Fruit fly (Drosophila melanogaster): ENCODE data around the gene Ald1.

Ald1 gene

DNA sequence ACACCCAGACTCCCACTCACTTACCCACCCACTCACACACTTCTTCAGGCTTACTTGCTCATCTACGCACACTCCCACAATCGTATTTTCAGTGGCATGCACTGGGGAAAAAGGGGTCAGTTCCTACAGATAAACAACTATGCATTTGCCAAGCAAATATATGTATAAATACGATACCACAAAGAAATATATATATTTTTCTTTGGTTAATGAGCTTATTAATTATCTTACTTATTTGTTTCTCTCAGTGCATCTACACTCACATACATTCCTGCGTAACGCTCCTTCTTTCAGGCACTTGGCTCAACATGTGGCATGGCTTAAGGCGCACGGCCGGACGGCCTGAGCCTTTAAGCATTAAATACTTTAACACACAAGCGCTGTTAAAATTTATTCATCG, 19.0 kb upstream of the Ald1 start (continued):
- TF ChIP-seq toy (GFP tag; IDR thresholded peaks at IDR 0.05) (no peak), ham (GFP tag; IDR thresholded peaks at IDR 0.05) (no peak), CG7556 (GFP tag; optimal IDR thresholded peaks at IDR 0.05) (peak; percentile 61), Atf3 (GFP tag; optimal IDR thresholded peaks at IDR 0.05) (no peak), fd96Cb (tag; optimal IDR thresholded peaks at IDR 0.05) (peak; percentile 17), CG8089 (GFP tag; optimal IDR thresholded peaks at IDR 0.05) (no peak), CG13287 (GFP tag; IDR thresholded peaks at IDR 0.05; ENCODE audit: partially characterized antibody) (no peak), Dref (GFP tag; IDR thresholded peaks at IDR 0.05) (no peak), lilli (GFP tag; optimal IDR thresholded peaks at IDR 0.05) (peak; percentile 57), pho (GFP tag; optimal IDR thresholded peaks at IDR 0.05) (peak; percentile 29), crc (GFP tag; optimal IDR thresholded peaks at IDR 0.05) (no peak), NfI (GFP tag; optimal IDR thresholded peaks at IDR 0.05) (peak; percentile 50), ab (GFP tag; optimal IDR thresholded peaks at IDR 0.05) (no peak), sisA (GFP tag; IDR thresholded peaks at IDR 0.05) (peak; percentile 43; the same call in 1 of the 2 replicates), CG18262 (tag; optimal IDR thresholded peaks at IDR 0.05) (no peak), CG1832 (GFP tag; optimal IDR thresholded peaks at IDR 0.05) (no peak), CG18599 (GFP tag; optimal IDR thresholded peaks at IDR 0.05) (peak; percentile 91), CG12219 (GFP tag; optimal IDR thresholded peaks at IDR 0.05) (peak; percentile 16), hbn (GFP tag; IDR thresholded peaks at IDR 0.05; ENCODE audit: partially characterized antibody) (no peak), caup (GFP tag; optimal IDR thresholded peaks at IDR 0.05; ENCODE audit: severe bottlenecking) (peak; percentile 61), CG7963 (GFP tag; IDR thresholded peaks at IDR 0.05; ENCODE audit: partially characterized antibody) (no peak), sna (GFP tag; IDR thresholded peaks at IDR 0.05; ENCODE audit: partially characterized antibody) (no peak), al (GFP tag; IDR thresholded peaks at IDR 0.05) (no peak), CG6765 (GFP tag; optimal IDR thresholded peaks at IDR 0.05) (peak; percentile 63), H15 (GFP tag; IDR thresholded peaks at IDR 0.05) (no peak), Six4 (GFP tag; optimal IDR thresholded peaks at IDR 0.05) (no peak), Dip3 (GFP tag; optimal IDR thresholded peaks at IDR 0.05) (peak; percentile 18), zen (tag; optimal IDR thresholded peaks at IDR 0.05) (no peak), insv (GFP tag; optimal IDR thresholded peaks at IDR 0.05) (no peak), chif (GFP tag; optimal IDR thresholded peaks at IDR 0.05) (no peak), CG12299 (tag; optimal IDR thresholded peaks at IDR 0.05) (no peak), CG8944 (GFP tag; optimal IDR thresholded peaks at IDR 0.05) (no peak), abd-A (tag; optimal IDR thresholded peaks at IDR 0.05) (peak; percentile 54), Bdp1 (GFP tag; optimal IDR thresholded peaks at IDR 0.05) (no peak), Eip74EF (GFP tag; optimal IDR thresholded peaks at IDR 0.05) (no peak), CG1233 (GFP tag; optimal IDR thresholded peaks at IDR 0.05) (peak; percentile 34), Side (GFP tag; optimal IDR thresholded peaks at IDR 0.05) (no peak), CG6791 (GFP tag; IDR thresholded peaks at IDR 0.05; ENCODE audit: partially characterized antibody) (no peak), ttk (GFP tag; IDR thresholded peaks at IDR 0.05) (peak; percentile 47; the same call in 1 of the 2 replicates), MBD-R2 (GFP tag; IDR thresholded peaks at IDR 0.05) (no peak), CG34224 (GFP tag; IDR thresholded peaks at IDR 0.05; ENCODE audit: partially characterized antibody) (no peak), sr (GFP tag; IDR thresholded peaks at IDR 0.05) (no peak; the same call in 2 of the 3 replicates), D19A (tag; optimal IDR thresholded peaks at IDR 0.05) (no peak), CG11695 (GFP tag; IDR thresholded peaks at IDR 0.05) (peak; percentile 38; the same call in 1 of the 3 replicates), CG15269 (tag; optimal IDR thresholded peaks at IDR 0.05) (peak; percentile 63), C15 (GFP tag; IDR thresholded peaks at IDR 0.05) (0 out of 3 replicates have a peak, but pooled peaks have one; percentile 46), Mes4 (GFP tag; optimal IDR thresholded peaks at IDR 0.05) (no peak), CG11247 (GFP tag; IDR thresholded peaks at IDR 0.05) (peak; percentile 45; the same call in 1 of the 2 replicates), esg (GFP tag; conservative IDR thresholded peaks at IDR 0.05) (peak; percentile 54), CG7271 (tag; optimal IDR thresholded peaks at IDR 0.05) (no peak), CG3163 (GFP tag; optimal IDR thresholded peaks at IDR 0.05) (no peak)
